Worm (Caenorhabditis elegans): ENCODE results near the gene T10D4.15.

The T10D4.15 gene

DNA sequence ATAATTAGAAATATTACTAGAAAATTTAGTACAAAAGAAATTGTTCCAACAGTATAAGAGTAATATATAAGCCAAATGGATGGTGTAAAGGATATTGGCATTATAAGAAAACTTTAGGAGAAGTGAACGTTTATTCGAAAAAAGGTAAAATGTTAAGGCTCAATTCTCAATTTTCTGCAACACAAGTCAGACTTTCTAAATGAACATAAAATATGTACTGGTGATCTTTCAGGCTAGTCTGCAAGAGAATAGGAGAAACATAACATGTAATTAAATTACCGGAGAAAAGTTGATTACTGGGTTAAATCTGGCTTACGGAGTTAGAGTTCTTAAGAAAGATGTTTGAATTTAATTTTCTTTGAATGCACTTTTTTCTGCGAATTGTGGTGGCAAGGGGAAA lies 10.8 kb downstream of the T10D4.15 start, which contains the start of gene sri-33:
Gene sri-33, minus strand, starts transcription at position 101 of the 400 bp plus-strand sequence.
- peak; percentile 57 for TF ChIP-seq fkh-8 (tag; optimal IDR thresholded peaks at IDR 0.05)
- TF ChIP-seq lin-35 (GFP tag; optimal IDR thresholded peaks at IDR 0.05): no peak

ce11 chrII:3158985-3159384 lies 13.0 kb downstream of the T10D4.15 start, which contains the start of gene sri-34:
sri-34 (minus strand) TSS chrII:3159085.
- TF ChIP-seq snu-23 (GFP tag; optimal IDR thresholded peaks at IDR 0.05): no peak
- no peak for TF ChIP-seq lir-3 (tag; optimal IDR thresholded peaks at IDR 0.05; ENCODE audit: poor library complexity)
- TF ChIP-seq C34B4.2 (tag; optimal IDR thresholded peaks at IDR 0.05): no peak
- no peak for TF ChIP-seq unc-98 (GFP tag; IDR thresholded peaks at IDR 0.05)
- TF ChIP-seq alr-1 (tag; optimal IDR thresholded peaks at IDR 0.05; ENCODE audit: borderline replicate concordance): no peak
- no peak for TF ChIP-seq zag-1 (tag; optimal IDR thresholded peaks at IDR 0.05)
- TF ChIP-seq lin-15B (tag; optimal IDR thresholded peaks at IDR 0.05): no peak
- no peak for TF ChIP-seq dsc-1 (tag; optimal IDR thresholded peaks at IDR 0.05)
- TF ChIP-seq hlh-17 (GFP tag; optimal IDR thresholded peaks at IDR 0.05; ENCODE audit: borderline replicate concordance): no peak
- no peak for TF ChIP-seq elt-2 (tag; optimal IDR thresholded peaks at IDR 0.05)
- TF ChIP-seq aha-1 (tag; optimal IDR thresholded peaks at IDR 0.05): no peak
- no peak for TF ChIP-seq hpl-2 (GFP tag; optimal IDR thresholded peaks at IDR 0.05)

DNA sequence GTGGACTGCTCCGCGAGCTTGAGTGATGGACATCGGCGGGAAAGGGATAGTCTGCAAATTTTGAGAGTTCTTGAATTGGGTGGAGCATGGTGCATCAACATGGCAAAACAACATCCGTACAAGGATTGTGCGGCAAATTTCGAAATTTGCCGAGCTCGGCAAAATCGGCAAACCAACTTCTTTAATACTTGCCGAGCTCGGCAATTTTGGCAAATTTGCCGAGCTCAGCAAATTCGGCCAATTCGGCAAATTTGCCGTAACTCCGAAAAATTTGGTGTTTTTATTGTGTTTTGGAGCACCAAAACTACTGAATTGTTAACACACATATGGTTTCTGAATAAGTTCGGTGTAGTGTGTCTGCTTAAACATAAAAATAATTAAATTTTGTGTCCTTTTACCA lies 24.1 kb downstream of the T10D4.15 start, which contains the start of gene fbxc-55:
Gene fbxc-55, minus strand, starts transcription at position 101 of the 400 bp plus-strand sequence.
- no peak for TF ChIP-seq aly-2 (tag; optimal IDR thresholded peaks at IDR 0.05)
- TF ChIP-seq jun-1 (tag; optimal IDR thresholded peaks at IDR 0.05): no peak
- TF ChIP-seq unc-30 (tag; optimal IDR thresholded peaks at IDR 0.05): no peak
- no peak for TF ChIP-seq F16B12.6 (tag; optimal IDR thresholded peaks at IDR 0.05)
- TF ChIP-seq skn-1 (tag; optimal IDR thresholded peaks at IDR 0.05): no peak
- TF ChIP-seq C16A3.4 (tag; optimal IDR thresholded peaks at IDR 0.05): no peak
- no peak for TF ChIP-seq alr-1 (tag; optimal IDR thresholded peaks at IDR 0.05; ENCODE audit: borderline replicate concordance)
- TF ChIP-seq nhr-76 (tag; optimal IDR thresholded peaks at IDR 0.05): no peak
- no peak for TF ChIP-seq pag-3 (tag; optimal IDR thresholded peaks at IDR 0.05; ENCODE audit: borderline replicate concordance, insufficient read depth)
- TF ChIP-seq ama-1 (optimal IDR thresholded peaks at IDR 0.05): no peak
- TF ChIP-seq nhr-84 (tag; optimal IDR thresholded peaks at IDR 0.05): no peak
- no peak for TF ChIP-seq zag-1 (tag; optimal IDR thresholded peaks at IDR 0.05)
- TF ChIP-seq ceh-88 (GFP tag; IDR thresholded peaks at IDR 0.05): no peak
- no peak for TF ChIP-seq nhr-77 (tag; optimal IDR thresholded peaks at IDR 0.05)
- no peak for TF ChIP-seq fkh-10 (GFP tag; optimal IDR thresholded peaks at IDR 0.05)
- no peak for TF ChIP-seq lin-14 (GFP tag; optimal IDR thresholded peaks at IDR 0.05)
- no peak for TF ChIP-seq elt-3 (tag; optimal IDR thresholded peaks at IDR 0.05)
- no peak for TF ChIP-seq nhr-237 (tag; optimal IDR thresholded peaks at IDR 0.05)

- TF ChIP-seq xbp-1 (tag; optimal IDR thresholded peaks at IDR 0.05): no peak
- no peak for TF ChIP-seq nhr-84 (tag; optimal IDR thresholded peaks at IDR 0.05)
- TF ChIP-seq snpc-4 (tag; optimal IDR thresholded peaks at IDR 0.05): no peak
- TF ChIP-seq skn-1 (tag; optimal IDR thresholded peaks at IDR 0.05): no peak
- no peak for TF ChIP-seq zip-4 (GFP tag; optimal IDR thresholded peaks at IDR 0.05)
- no peak for TF ChIP-seq nhr-85 (tag)
- TF ChIP-seq pqm-1 (tag; optimal IDR thresholded peaks at IDR 0.05): no peak
- no peak for TF ChIP-seq ztf-4 (tag; optimal IDR thresholded peaks at IDR 0.05)
- TF ChIP-seq lin-35 (GFP tag; optimal IDR thresholded peaks at IDR 0.05): no peak
- no peak for TF ChIP-seq nhr-90 (tag; optimal IDR thresholded peaks at IDR 0.05; ENCODE audit: poor library complexity)
- TF ChIP-seq sox-4 (tag; optimal IDR thresholded peaks at IDR 0.05): no peak
- no peak for TF ChIP-seq nhr-237 (tag; optimal IDR thresholded peaks at IDR 0.05)
- no peak for TF ChIP-seq efl-3 (GFP tag; optimal IDR thresholded peaks at IDR 0.05)
- no peak for TF ChIP-seq ceh-63 (GFP tag; optimal IDR thresholded peaks at IDR 0.05)
- TF ChIP-seq ceh-82 (tag; optimal IDR thresholded peaks at IDR 0.05): no peak
Observed at ce11 chrII:3172176-3172575, 26.2 kb downstream of the T10D4.15 start, which contains the start of gene Y27F2A.10. Y27F2A.10 (minus strand) TSS chrII:3172276.

All from whole organism, L1 larva.